Worm (Caenorhabditis elegans): Measurements from ENCODE around the gene prp-38.

The prp-38 gene

DNA sequence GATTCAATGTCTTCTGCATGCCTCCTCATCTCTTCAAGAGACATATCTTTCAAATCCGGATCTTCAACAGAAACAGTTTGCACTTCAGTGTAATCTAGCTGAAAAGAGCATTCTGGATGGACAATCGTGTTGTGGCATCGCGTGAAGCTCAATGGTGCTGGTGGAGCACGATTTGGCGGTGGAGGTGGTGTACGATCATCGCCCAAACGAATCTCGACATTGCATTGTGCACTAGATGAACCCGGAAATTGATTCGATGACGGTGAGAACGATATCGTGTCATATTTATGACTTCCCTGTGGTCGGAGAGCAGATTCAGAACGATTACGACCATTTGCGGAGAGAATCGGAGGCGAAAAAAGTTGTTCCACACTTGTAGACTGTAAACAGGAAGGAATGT is 32.6 kb downstream of the prp-38 start:
- TF ChIP-seq nhr-85 (tag) (peak; percentile 19), unc-86 (tag; optimal IDR thresholded peaks at IDR 0.05) (no peak)

DNA sequence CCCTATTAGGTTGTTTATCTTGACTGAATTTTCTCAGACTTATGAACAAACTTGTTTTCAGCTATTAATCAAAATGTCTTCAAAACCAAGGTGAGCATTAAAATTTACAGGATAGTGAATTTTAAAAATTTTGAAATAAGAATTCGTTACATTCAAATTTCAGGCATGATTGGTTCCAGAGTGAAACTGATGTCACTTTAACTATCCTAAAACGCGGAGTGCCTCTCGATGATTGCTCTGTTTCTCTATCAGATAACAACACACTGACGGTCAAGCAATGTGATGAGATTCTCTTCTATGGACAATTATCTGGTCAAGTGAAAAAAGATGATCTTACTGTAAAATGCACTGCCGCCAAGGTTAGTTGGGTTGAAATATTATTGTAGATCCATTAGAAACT is 34.4 kb downstream of the prp-38 start, which contains the start of gene D1054.3:
Gene D1054.3 (plus strand): TSS at position 62 of the 400 bp plus-strand sequence.
- TF ChIP-seq nhr-11 (tag; optimal IDR thresholded peaks at IDR 0.05) (no peak), unc-130 (tag; optimal IDR thresholded peaks at IDR 0.05) (no peak), dsc-1 (tag; optimal IDR thresholded peaks at IDR 0.05) (no peak), hlh-17 (GFP tag; optimal IDR thresholded peaks at IDR 0.05; ENCODE audit: borderline replicate concordance) (no peak)

DNA sequence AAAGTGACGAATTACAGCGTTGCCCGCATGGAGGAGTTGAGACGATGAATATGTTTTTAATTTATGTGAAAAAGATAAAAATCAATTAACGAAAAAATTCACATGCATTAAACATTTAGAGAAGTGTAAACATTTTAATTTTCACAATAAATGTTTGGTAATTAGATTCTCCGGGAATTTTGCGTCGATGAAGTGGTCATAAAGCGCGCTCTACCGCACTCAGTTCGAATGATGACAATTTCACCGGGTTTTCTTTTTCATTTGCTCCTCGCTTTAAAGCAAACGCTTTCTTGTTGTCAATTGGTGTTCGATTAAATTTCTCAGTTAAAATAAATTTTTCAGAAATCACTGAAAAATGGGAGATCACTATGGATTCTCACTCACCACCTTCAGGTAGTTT is 35.8 kb downstream of the prp-38 start, which contains the start of the genes D1054.1 and pas-2:
Gene D1054.1 (minus strand): TSS at position 192 of the 400 bp plus-strand sequence.
Gene pas-2 (plus strand): TSS at position 343 of the 400 bp plus-strand sequence.
- TF ChIP-seq lsy-2 (tag; optimal IDR thresholded peaks at IDR 0.05) (peak in 1 of 2 experiments; percentile 41), nhr-28 (tag; optimal IDR thresholded peaks at IDR 0.05) (no peak), ces-1 (GFP tag; optimal IDR thresholded peaks at IDR 0.05) (no peak), irx-1 (tag; optimal IDR thresholded peaks at IDR 0.05) (no peak), sptf-1 (tag; optimal IDR thresholded peaks at IDR 0.05) (no peak), skn-1 (tag; optimal IDR thresholded peaks at IDR 0.05) (peak; percentile 92), dpl-1 (GFP tag; optimal IDR thresholded peaks at IDR 0.05) (peak in 2 of 3 experiments; percentile 1 to 37), mef-2 (tag; optimal IDR thresholded peaks at IDR 0.05) (no peak), elt-3 (tag; optimal IDR thresholded peaks at IDR 0.05) (no peak), hlh-4 (tag; optimal IDR thresholded peaks at IDR 0.05) (no peak), nhr-12 (tag; optimal IDR thresholded peaks at IDR 0.05) (no peak), lin-39 (tag; optimal IDR thresholded peaks at IDR 0.05) (no peak), vab-15 (tag; optimal IDR thresholded peaks at IDR 0.05) (no peak), jun-1 (tag; optimal IDR thresholded peaks at IDR 0.05) (no peak), mep-1 (tag; optimal IDR thresholded peaks at IDR 0.05) (peak; percentile 45), lin-35 (GFP tag; optimal IDR thresholded peaks at IDR 0.05) (peak; percentile 22 to 34), fkh-10 (GFP tag; optimal IDR thresholded peaks at IDR 0.05) (no peak), tbx-2 (tag; optimal IDR thresholded peaks at IDR 0.05) (no peak), ama-1 (optimal IDR thresholded peaks at IDR 0.05) (no peak), lin-15B (tag; optimal IDR thresholded peaks at IDR 0.05) (no peak), pag-3 (tag; optimal IDR thresholded peaks at IDR 0.05; ENCODE audit: borderline replicate concordance, insufficient read depth) (no peak), C16A3.4 (tag; optimal IDR thresholded peaks at IDR 0.05) (no peak), blmp-1 (tag; optimal IDR thresholded peaks at IDR 0.05) (peak; percentile 45), snpc-4 (tag; optimal IDR thresholded peaks at IDR 0.05) (peak; percentile 19), lin-14 (GFP tag; optimal IDR thresholded peaks at IDR 0.05) (peak; percentile 54), sox-4 (tag; optimal IDR thresholded peaks at IDR 0.05) (no peak), hlh-17 (GFP tag; optimal IDR thresholded peaks at IDR 0.05; ENCODE audit: borderline replicate concordance) (no peak), efl-1 (optimal IDR thresholded peaks at IDR 0.05) (peak in 1 of 2 experiments; percentile 24), efl-1 (GFP tag; optimal IDR thresholded peaks at IDR 0.05 in 1 of 2) (peak in 1 of 2 experiments; percentile 3), sup-37 (GFP tag; optimal IDR thresholded peaks at IDR 0.05) (no peak)

DNA sequence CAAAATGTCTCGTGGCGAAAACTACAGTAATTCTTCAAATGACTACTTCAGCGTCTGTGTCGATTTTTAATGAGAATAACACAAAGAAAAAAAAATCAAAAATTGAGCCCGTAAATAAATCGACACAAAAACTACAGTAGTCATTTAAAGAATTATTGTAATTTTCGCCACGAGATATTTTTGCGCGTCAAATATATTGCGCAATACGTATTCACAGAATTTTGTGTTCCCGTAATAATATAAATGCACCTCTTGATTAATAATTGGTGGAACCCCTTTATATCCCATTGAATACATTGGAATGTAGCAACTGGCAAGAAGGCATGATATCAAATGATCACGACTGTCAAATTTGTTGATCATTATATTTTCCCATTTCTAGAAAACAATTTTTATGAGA is 36.9 kb downstream of the prp-38 start:
- TF ChIP-seq pqm-1 (tag; optimal IDR thresholded peaks at IDR 0.05) (no peak), mdl-1 (tag; optimal IDR thresholded peaks at IDR 0.05) (no peak), unc-98 (GFP tag; IDR thresholded peaks at IDR 0.05) (no peak), hlh-17 (GFP tag; optimal IDR thresholded peaks at IDR 0.05; ENCODE audit: borderline replicate concordance) (no peak), hpl-2 (GFP tag; optimal IDR thresholded peaks at IDR 0.05) (no peak), blmp-1 (tag; optimal IDR thresholded peaks at IDR 0.05) (no peak), ceh-90 (tag; optimal IDR thresholded peaks at IDR 0.05) (no peak), zip-4 (GFP tag; optimal IDR thresholded peaks at IDR 0.05) (no peak), C04F5.9 (tag; optimal IDR thresholded peaks at IDR 0.05) (no peak), pax-3 (tag; optimal IDR thresholded peaks at IDR 0.05) (no peak), ets-5 (GFP tag; IDR thresholded peaks at IDR 0.05) (no peak), elt-2 (tag; optimal IDR thresholded peaks at IDR 0.05) (no peak), nhr-77 (tag; optimal IDR thresholded peaks at IDR 0.05) (no peak), nhr-28 (tag; optimal IDR thresholded peaks at IDR 0.05) (no peak), vab-15 (tag; optimal IDR thresholded peaks at IDR 0.05) (no peak), egl-13 (tag; optimal IDR thresholded peaks at IDR 0.05) (no peak), ceh-8 (GFP tag; optimal IDR thresholded peaks at IDR 0.05) (no peak), snu-23 (GFP tag; optimal IDR thresholded peaks at IDR 0.05) (no peak)
